Worm (Caenorhabditis elegans): Measurements from ENCODE around the gene C05E4.12.

DNA sequence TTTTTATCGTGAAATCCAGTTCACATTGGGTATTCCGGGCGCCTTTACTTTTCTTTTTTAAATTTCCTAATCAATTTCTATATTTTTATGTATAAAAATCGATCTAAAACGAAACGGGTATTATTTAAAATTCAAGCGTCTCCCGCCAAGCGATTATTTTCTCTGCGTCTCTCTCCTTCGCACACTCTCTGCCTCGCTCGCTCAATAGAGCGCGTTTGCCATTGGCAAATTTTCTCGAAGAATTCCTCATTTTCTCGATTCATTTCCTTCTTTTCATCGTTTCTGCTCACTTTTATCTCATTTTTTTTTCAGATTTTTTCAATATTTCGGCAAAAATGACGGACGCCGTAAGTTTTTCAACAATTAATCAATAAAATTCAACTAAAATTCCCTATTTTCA, 11.5 kb upstream of the C05E4.12 start, which contains the start of gene sti-1:
- TF ChIP-seq ama-1 (optimal IDR thresholded peaks at IDR 0.05) (no peak), ceh-36 (tag; optimal IDR thresholded peaks at IDR 0.05) (no peak), tbx-37 (GFP tag; conservative IDR thresholded peaks at IDR 0.05) (no peak), ceh-13 (GFP tag; optimal IDR thresholded peaks at IDR 0.05) (no peak), aly-1 (tag; optimal IDR thresholded peaks at IDR 0.05) (no peak), flt-1 (GFP tag; IDR thresholded peaks at IDR 0.05) (no peak), scrt-1 (GFP tag; IDR thresholded peaks at IDR 0.05) (no peak), tbx-11 (GFP tag; IDR thresholded peaks at IDR 0.05) (no peak), sea-1 (GFP tag; conservative IDR thresholded peaks at IDR 0.05) (no peak)

All from whole organism, early embryonic.